Worm (Caenorhabditis elegans) whole organism, late embryonic: ENCODE measurements around the gene snf-7.

Source experiments
- F13H6.1 ChIP-seq: sonication (generic microtip); optimal IDR thresholded peaks from 2 replicates; lab custom pipeline; 2016; ENCODE audit warnings: missing genetic modification characterization, missing compliant biosample characterization
- K02D7.2 ChIP-seq: sonication (generic microtip); optimal IDR thresholded peaks from 2 replicates; lab custom pipeline; 2017; ENCODE audit warnings: mild to moderate bottlenecking, missing genetic modification characterization, missing compliant biosample characterization
- ceh-22 ChIP-seq: sonication (generic microtip); optimal IDR thresholded peaks from 2 replicates; lab custom pipeline; 2017; ENCODE audit warnings: missing biosample characterization, missing genetic modification characterization
- dve-1 ChIP-seq: sonication (generic microtip); optimal IDR thresholded peaks from 2 replicates; lab custom pipeline; 2017; ENCODE audit warnings: antibody characterized with exemption, mild to moderate bottlenecking, missing genetic modification characterization, missing compliant biosample characterization
- fkh-10 ChIP-seq: fragments of 150-350 bp; optimal IDR thresholded peaks from 2 replicates; lab custom pipeline; 2014; ENCODE audit warnings: missing biosample characterization, missing genetic modification reagents, missing genetic modification characterization
- fkh-6 ChIP-seq: sonication (generic microtip); optimal IDR thresholded peaks from 2 replicates; lab custom pipeline; 2016; ENCODE audit warnings: missing genetic modification characterization, missing compliant biosample characterization
- lim-6 ChIP-seq: sonication (generic microtip); optimal IDR thresholded peaks from 2 replicates; lab custom pipeline; 2016; ENCODE audit warnings: missing genetic modification characterization, missing compliant biosample characterization
- lin-11 ChIP-seq: fragments of 200-800 bp; sonication (Bioruptor generic); optimal IDR thresholded peaks from 2 replicates; lab custom pipeline; 2018; ENCODE audit warnings: mild to moderate bottlenecking, missing genetic modification characterization, missing compliant biosample characterization
- nhr-232 ChIP-seq: sonication (generic microtip); optimal IDR thresholded peaks from 2 replicates; lab custom pipeline; 2016; ENCODE audit warnings: missing genetic modification characterization, missing compliant biosample characterization
- pqm-1 ChIP-seq: sonication (generic microtip); optimal IDR thresholded peaks from 2 replicates; lab custom pipeline; 2016; ENCODE audit warnings: missing genetic modification characterization, missing compliant biosample characterization
- sox-4 ChIP-seq: sonication (generic microtip); optimal IDR thresholded peaks from 2 replicates; lab custom pipeline; 2017; ENCODE audit warnings: mild to moderate bottlenecking, missing genetic modification characterization, inconsistent platforms, missing compliant biosample characterization
- tbx-2 ChIP-seq: sonication (generic microtip); optimal IDR thresholded peaks from 2 replicates; lab custom pipeline; 2016; ENCODE audit warnings: missing genetic modification characterization, missing compliant biosample characterization
- tbx-7 ChIP-seq: sonication (generic microtip); optimal IDR thresholded peaks from 2 replicates; lab custom pipeline; 2016; ENCODE audit warnings: missing genotype, missing genetic modification characterization, missing compliant biosample characterization
- ttx-3 ChIP-seq: sonication (generic microtip); optimal IDR thresholded peaks from 2 replicates; lab custom pipeline; 2016; ENCODE audit warnings: missing genetic modification reagents, missing genetic modification characterization, missing compliant biosample characterization

DNA sequence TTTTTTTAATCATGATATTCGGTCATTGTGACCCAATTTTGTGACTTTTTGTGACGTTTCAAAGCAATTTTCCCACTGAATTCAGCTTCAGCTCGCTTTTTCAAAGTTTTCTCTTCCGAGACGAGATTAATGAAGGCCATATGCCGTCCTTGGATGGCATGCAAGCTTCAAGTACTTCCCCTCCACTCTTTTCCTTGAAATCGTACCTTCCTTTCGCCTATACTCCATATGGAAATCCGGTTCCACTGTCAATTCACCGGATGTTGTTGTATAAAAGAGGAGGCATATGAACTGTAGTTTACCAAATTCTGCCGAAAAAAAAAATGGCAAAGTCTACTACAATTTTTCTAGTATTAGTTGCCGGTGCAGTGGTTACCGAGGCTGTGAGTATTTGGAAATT lies 24.5 kb upstream of the snf-7 start, which contains the start of gene ZK1010.4:
- TF ChIP-seq nhr-232 (tag; lab: Kevin White, UChicago) (no peak), dve-1 (no peak), fkh-10 (GFP tag; lab: Kevin White, UChicago) (no peak), tbx-2 (tag; lab: Kevin White, UChicago) (no peak), tbx-7 (no peak), ceh-22 (tag; lab: Kevin White, UChicago) (no peak), F13H6.1 (tag; lab: Kevin White, UChicago) (no peak), lim-6 (tag; lab: Kevin White, UChicago) (no peak), K02D7.2 (tag; lab: Kevin White, UChicago) (no peak), fkh-6 (tag; lab: Kevin White, UChicago) (no peak), lin-11 (tag; lab: Kevin White, UChicago) (no peak), pqm-1 (tag; lab: Kevin White, UChicago) (no peak), ttx-3 (tag; lab: Kevin White, UChicago) (no peak), sox-4 (tag; lab: Kevin White, UChicago) (no peak)
